Fruit fly (Drosophila melanogaster) whole organism, prepupa: ENCODE data around the gene CG6661.

Experiments
- CG16779 ChIP-seq: fragments of 200-800 bp; sonication (Bioruptor generic); optimal IDR thresholded peaks from 3 replicates; lab custom pipeline; 2017; ENCODE audit warnings: missing biosample characterization, mild to moderate bottlenecking, missing genetic modification characterization
- CG3919 ChIP-seq: fragments of 200-800 bp; sonication (Bioruptor generic); optimal IDR thresholded peaks from 3 replicates; lab custom pipeline; 2016; ENCODE audit warnings: missing biosample characterization, missing genetic modification characterization
- CG8119 ChIP-seq: fragments of 200-800 bp; sonication (Bioruptor generic); IDR thresholded peaks from 3 replicates; pipeline ENCODE4 v1.3.6; 2022; ENCODE audit warnings: missing biosample characterization, missing genetic modification characterization
- CG8632 ChIP-seq: fragments of 200-800 bp; sonication (Bioruptor generic); optimal IDR thresholded peaks from 3 replicates; lab custom pipeline; 2016; ENCODE audit warnings: missing biosample characterization, missing genetic modification characterization
- Eip75B ChIP-seq: fragments of 200-800 bp; sonication (Bioruptor generic); optimal IDR thresholded peaks from 3 replicates; lab custom pipeline; 2016; ENCODE audit warnings: missing biosample characterization, missing genetic modification characterization
- Eip78C ChIP-seq: fragments of 200-800 bp; sonication (Bioruptor generic); peaks from one replicate; lab custom pipeline; 2016; ENCODE audit warnings: missing biosample characterization, missing genetic modification characterization
- Ets21C ChIP-seq: fragments of 200-800 bp; sonication (Bioruptor generic); optimal IDR thresholded peaks from 3 replicates; lab custom pipeline; 2016; ENCODE audit warnings: missing biosample characterization, missing genetic modification characterization
- Lpt ChIP-seq: fragments of 200-800 bp; sonication (Bioruptor generic); optimal IDR thresholded peaks from 3 replicates; lab custom pipeline; 2016; ENCODE audit warnings: missing biosample characterization, missing genetic modification characterization
- Smox ChIP-seq: fragments of 200-800 bp; sonication (Bioruptor generic); optimal IDR thresholded peaks from 3 replicates; lab custom pipeline; 2016; ENCODE audit warnings: missing biosample characterization, missing genetic modification characterization

- no peak for TF ChIP-seq Lpt (GFP tag; lab: Kevin White, UChicago)
- TF ChIP-seq CG16779 (tag; lab: Kevin White, UChicago): no peak
- TF ChIP-seq CG8119 (GFP tag; lab: Robert Waterston, UW): no peak
- no peak for TF ChIP-seq Ets21C (GFP tag; lab: Kevin White, UChicago)
- TF ChIP-seq Eip78C: no peak
- no peak for TF ChIP-seq Smox
- TF ChIP-seq Eip75B: no peak
- TF ChIP-seq CG8632 (GFP tag; lab: Kevin White, UChicago): no peak
- TF ChIP-seq CG3919: no peak
These were observed 28.1 kb downstream of the CG6661 start for dm6 chr3L:14062702-14063101.
